Worm (Caenorhabditis elegans) whole organism, young adult: ENCODE data around the gene rig-6.

Source experiments
- B0035.1 ChIP-seq: sonication (generic microtip); optimal IDR thresholded peaks from 2 replicates; lab custom pipeline; 2016; ENCODE audit warnings: missing genetic modification characterization, mild to moderate bottlenecking, missing compliant biosample characterization, missing genotype, missing genetic modification reagents
- B0261.1 ChIP-seq: sonication (generic microtip); optimal IDR thresholded peaks from 2 replicates; lab custom pipeline; 2016; ENCODE audit warnings: mild to moderate bottlenecking, missing genetic modification characterization, moderate library complexity, missing compliant biosample characterization
- C17E4.6 ChIP-seq: fragments of 200-800 bp; sonication (Bioruptor generic); IDR thresholded peaks from 2 replicates; pipeline ENCODE4 v1.3.6; 2022; ENCODE audit warnings: missing genetic modification reagents, missing genetic modification characterization, missing compliant biosample characterization
- F10E7.11 ChIP-seq: sonication (generic microtip); optimal IDR thresholded peaks from 2 replicates; lab custom pipeline; 2017; ENCODE audit warnings: mild to moderate bottlenecking, missing genetic modification characterization, moderate library complexity, missing compliant biosample characterization
- F22D6.2 ChIP-seq: sonication (generic microtip); optimal IDR thresholded peaks from 2 replicates; lab custom pipeline; 2016; ENCODE audit warnings: mild to moderate bottlenecking, missing genetic modification characterization, missing compliant biosample characterization
- F23B12.7 ChIP-seq: sonication (generic microtip); optimal IDR thresholded peaks from 2 replicates; lab custom pipeline; 2017; ENCODE audit warnings: missing genetic modification characterization, mild to moderate bottlenecking, missing compliant biosample characterization, antibody characterized with exemption, moderate library complexity; ENCODE audit not compliant: insufficient read depth
- F33H1.4 ChIP-seq: fragments of 200-800 bp; sonication (Bioruptor generic); IDR thresholded peaks from 2 replicates; pipeline ENCODE4 v1.3.6; 2022; ENCODE audit warnings: missing genetic modification reagents, missing genetic modification characterization, missing compliant biosample characterization
- F37B4.10 ChIP-seq: fragments of 200-800 bp; sonication (Bioruptor generic); IDR thresholded peaks from 2 replicates; pipeline ENCODE4 v1.3.6; 2022; ENCODE audit warnings: missing genetic modification characterization, missing compliant biosample characterization
- F39B2.1 ChIP-seq: fragments of 200-800 bp; sonication (Bioruptor generic); IDR thresholded peaks from 2 replicates; pipeline ENCODE4 v1.3.6; 2022; ENCODE audit warnings: missing genetic modification reagents, missing genetic modification characterization, missing compliant biosample characterization
- F49E8.2 ChIP-seq: sonication (generic microtip); optimal IDR thresholded peaks from 3 replicates; lab custom pipeline; 2017; ENCODE audit warnings: missing genetic modification characterization, mild to moderate bottlenecking, missing compliant biosample characterization, antibody characterized with exemption, moderate library complexity; ENCODE audit not compliant: insufficient read depth
- F55B11.4 ChIP-seq: sonication (generic microtip); optimal IDR thresholded peaks from 2 replicates; lab custom pipeline; 2016; ENCODE audit warnings: missing compliant biosample characterization, missing genetic modification characterization, borderline replicate concordance; ENCODE audit not compliant: insufficient read depth
- F57A8.1 ChIP-seq: fragments of 200-800 bp; sonication (Bioruptor generic); optimal IDR thresholded peaks from 2 replicates; lab custom pipeline; 2018; ENCODE audit warnings: mild to moderate bottlenecking, missing genetic modification characterization, moderate library complexity, missing compliant biosample characterization
- F57C9.4 ChIP-seq: sonication (generic microtip); optimal IDR thresholded peaks from 2 replicates; lab custom pipeline; 2017; ENCODE audit warnings: mild to moderate bottlenecking, missing genetic modification characterization, missing compliant biosample characterization
- K11D2.4 ChIP-seq: fragments of 200-800 bp; sonication (Bioruptor generic); IDR thresholded peaks from 2 replicates; pipeline ENCODE4 v1.3.6; 2022; ENCODE audit warnings: missing genetic modification reagents, missing genetic modification characterization, missing compliant biosample characterization
- T07F8.4 ChIP-seq: sonication (generic microtip); optimal IDR thresholded peaks from 2 replicates; lab custom pipeline; 2016; ENCODE audit warnings: mild to moderate bottlenecking, missing genetic modification characterization, moderate library complexity, missing compliant biosample characterization
- Y95B8A.8 ChIP-seq: fragments of 200-800 bp; sonication (Bioruptor generic); IDR thresholded peaks from 2 replicates; pipeline ENCODE4 v1.3.6; 2022; ENCODE audit warnings: missing genetic modification reagents, missing genetic modification characterization, missing compliant biosample characterization
- akir-1 ChIP-seq: fragments of 200-800 bp; sonication (Bioruptor generic); optimal IDR thresholded peaks from 2 replicates; lab custom pipeline; 2018; ENCODE audit warnings: mild to moderate bottlenecking, missing genetic modification characterization, moderate library complexity, missing compliant biosample characterization
- ama-1 ChIP-seq, 3 experiments: fragments of 150-350 bp in 1 of 3; sonication (generic microtip) in 2 of 3; optimal IDR thresholded peaks; 2 replicates each; lab custom pipeline; 2014 to 2018; ENCODE audit warnings: missing biosample characterization in 2 of 3, missing genetic modification characterization in 2 of 3, missing genetic modification reagents in 2 of 3
- attf-3 ChIP-seq: fragments of 200-800 bp; sonication (Bioruptor generic); conservative IDR thresholded peaks from 2 replicates; pipeline ENCODE4 v1.3.6; 2022; ENCODE audit warnings: missing genetic modification reagents, missing genetic modification characterization, missing compliant biosample characterization
- cebp-1 ChIP-seq, 2 experiments: fragments of 200-800 bp in 1 of 2; sonication (Bioruptor generic) in 1 of 2; sonication (generic microtip) in 1 of 2; IDR thresholded peaks in 1 of 2; optimal IDR thresholded peaks in 1 of 2; 2 replicates each; pipeline versions ENCODE4 v1.3.6 to Lab custom; 2017 to 2022; ENCODE audit warnings: missing compliant biosample characterization in 2 of 2, missing genetic modification characterization in 2 of 2, mild to moderate bottlenecking in 1 of 2, missing genetic modification reagents in 1 of 2, moderate library complexity in 1 of 2
- cebp-2 ChIP-seq: fragments of 200-800 bp; sonication (Bioruptor generic); IDR thresholded peaks from 2 replicates; pipeline ENCODE4 v1.3.6; 2022; ENCODE audit warnings: missing genetic modification characterization, missing compliant biosample characterization
- ceh-100 ChIP-seq: fragments of 200-800 bp; sonication (Bioruptor generic); IDR thresholded peaks from 2 replicates; pipeline ENCODE4 v1.3.6; 2022; ENCODE audit warnings: missing genetic modification reagents, missing genetic modification characterization, missing compliant biosample characterization
- ceh-79 ChIP-seq: sonication (generic microtip); optimal IDR thresholded peaks from 2 replicates; lab custom pipeline; 2017; ENCODE audit warnings: mild to moderate bottlenecking, missing genetic modification characterization, missing compliant biosample characterization
- die-1 ChIP-seq: sonication (generic microtip); optimal IDR thresholded peaks from 2 replicates; lab custom pipeline; 2016; ENCODE audit warnings: missing genotype, mild to moderate bottlenecking, missing genetic modification characterization, missing compliant biosample characterization
- efl-1 ChIP-seq: fragments of 150-350 bp; optimal IDR thresholded peaks from 2 replicates; lab custom pipeline; 2014; ENCODE audit warnings: missing biosample characterization, missing genetic modification reagents, missing genetic modification characterization
- fkh-3 ChIP-seq: sonication (generic microtip); optimal IDR thresholded peaks from 2 replicates; lab custom pipeline; 2016; ENCODE audit warnings: mild to moderate bottlenecking, missing genetic modification characterization, missing compliant biosample characterization
- gei-17 ChIP-seq: fragments of 200-800 bp; sonication (Bioruptor generic); optimal IDR thresholded peaks from 2 replicates; lab custom pipeline; 2018; ENCODE audit warnings: mild to moderate bottlenecking, missing genetic modification characterization, missing compliant biosample characterization
- him-1 ChIP-seq: sonication (generic microtip); optimal IDR thresholded peaks from 2 replicates; lab custom pipeline; 2016; ENCODE audit warnings: missing genotype, missing genetic modification reagents, missing genetic modification characterization, missing compliant biosample characterization
- hlh-26 ChIP-seq: fragments of 200-800 bp; sonication (Bioruptor generic); conservative IDR thresholded peaks from 2 replicates; pipeline ENCODE4 v1.3.6; 2022; ENCODE audit warnings: missing genetic modification reagents, missing genetic modification characterization, missing compliant biosample characterization
- hmg-1.2 ChIP-seq: fragments of 200-800 bp; sonication (Bioruptor generic); IDR thresholded peaks from 2 replicates; pipeline ENCODE4 v1.3.6; 2022; ENCODE audit warnings: missing genetic modification reagents, missing genetic modification characterization, missing compliant biosample characterization
- lag-1 ChIP-seq: fragments of 200-800 bp; sonication (Bioruptor generic); IDR thresholded peaks from 2 replicates; pipeline ENCODE4 v1.3.6; 2022; ENCODE audit warnings: missing genetic modification reagents, missing genetic modification characterization, missing compliant biosample characterization
- lsl-1 ChIP-seq: fragments of 200-800 bp; sonication (Bioruptor generic); optimal IDR thresholded peaks from 2 replicates; lab custom pipeline; 2018; ENCODE audit warnings: mild to moderate bottlenecking, missing genetic modification characterization, moderate library complexity, missing compliant biosample characterization
- lsy-27 ChIP-seq: sonication (generic microtip); optimal IDR thresholded peaks from 2 replicates; lab custom pipeline; 2017; ENCODE audit warnings: missing genetic modification characterization, mild to moderate bottlenecking, missing compliant biosample characterization, antibody characterized with exemption, missing genotype, borderline replicate concordance; ENCODE audit not compliant: insufficient read depth
- madf-10 ChIP-seq: sonication (generic microtip); optimal IDR thresholded peaks from 2 replicates; lab custom pipeline; 2016; ENCODE audit warnings: mild to moderate bottlenecking, missing genetic modification characterization, missing compliant biosample characterization
- madf-3 ChIP-seq: fragments of 200-800 bp; sonication (Bioruptor generic); IDR thresholded peaks from 2 replicates; pipeline ENCODE4 v1.3.6; 2022; ENCODE audit warnings: missing genetic modification reagents, missing genetic modification characterization, missing compliant biosample characterization
- madf-6 ChIP-seq: fragments of 200-800 bp; sonication (Bioruptor generic); IDR thresholded peaks from 2 replicates; pipeline ENCODE4 v1.3.6; 2022; ENCODE audit warnings: missing genetic modification reagents, missing genetic modification characterization, missing compliant biosample characterization
- mxl-1 ChIP-seq: sonication (generic microtip); optimal IDR thresholded peaks from 2 replicates; lab custom pipeline; 2016; ENCODE audit warnings: missing genetic modification characterization, missing compliant biosample characterization
- rcor-1 ChIP-seq: fragments of 200-800 bp; sonication (Bioruptor generic); IDR thresholded peaks from 2 replicates; pipeline ENCODE4 v1.3.6; 2022; ENCODE audit warnings: missing genetic modification reagents, missing genetic modification characterization, missing compliant biosample characterization
- repo-1 ChIP-seq: sonication (generic microtip); optimal IDR thresholded peaks from 2 replicates; lab custom pipeline; 2017; ENCODE audit warnings: mild to moderate bottlenecking, missing genetic modification characterization, missing compliant biosample characterization
- rpc-1 ChIP-seq, 2 experiments: fragments of 150-350 bp in 1 of 2; sonication (generic microtip) in 1 of 2; optimal IDR thresholded peaks; 2 replicates each; lab custom pipeline; 2014 to 2018; ENCODE audit warnings: missing biosample characterization in 1 of 2, missing genetic modification characterization in 1 of 2, missing genetic modification reagents in 1 of 2, missing genotype in 1 of 2
- sdz-38 ChIP-seq: sonication (generic microtip); optimal IDR thresholded peaks from 2 replicates; lab custom pipeline; 2016; ENCODE audit warnings: missing genotype, missing genetic modification characterization, missing compliant biosample characterization
- snpc-4 ChIP-seq, 5 experiments: fragments of 150-350 bp in 1 of 5; sonication (generic microtip) in 4 of 5; optimal IDR thresholded peaks; 2 replicates each; lab custom pipeline; 2014 to 2018; ENCODE audit warnings: missing genetic modification characterization in 5 of 5, missing biosample characterization in 3 of 5, antibody characterized with exemption in 2 of 5, mild to moderate bottlenecking in 2 of 5, missing compliant biosample characterization in 2 of 5, missing genotype in 2 of 5, moderate library complexity in 2 of 5, missing genetic modification reagents in 1 of 5
- somi-1 ChIP-seq: fragments of 200-800 bp; sonication (Bioruptor generic); optimal IDR thresholded peaks from 2 replicates; lab custom pipeline; 2018; ENCODE audit warnings: mild to moderate bottlenecking, missing genetic modification characterization, missing compliant biosample characterization
- ztf-25 ChIP-seq: fragments of 200-800 bp; sonication (Bioruptor generic); IDR thresholded peaks from 2 replicates; pipeline ENCODE4 v1.3.6; 2022; ENCODE audit warnings: missing genetic modification reagents, missing genetic modification characterization, missing compliant biosample characterization
- ztf-26 ChIP-seq: sonication (generic microtip); optimal IDR thresholded peaks from 2 replicates; lab custom pipeline; 2017; ENCODE audit warnings: missing genetic modification characterization, missing compliant biosample characterization
- ztf-3 ChIP-seq: fragments of 200-800 bp; sonication (Bioruptor generic); optimal IDR thresholded peaks from 2 replicates; lab custom pipeline; 2018; ENCODE audit warnings: mild to moderate bottlenecking, missing genetic modification characterization, missing compliant biosample characterization

The rig-6 gene

ce11 chrII:4857873-4858364 lies 46.0 kb upstream of the rig-6 start, which contains the start of gene F11G11.5 (continued):
- TF ChIP-seq ztf-25 (GFP tag; lab: Robert Waterston, UW) (no peak), F57A8.1 (GFP tag; lab: Kevin White, UChicago) (no peak), cebp-1 (GFP tag; IDR thresholded peaks at IDR 0.05; lab: Robert Waterston, UW) (no peak), cebp-1 (tag; optimal IDR thresholded peaks at IDR 0.05; lab: Kevin White, UChicago) (peak; percentile 24), K11D2.4 (GFP tag; lab: Robert Waterston, UW) (no peak), him-1 (tag; lab: Kevin White, UChicago) (no peak), F49E8.2 (tag; lab: Kevin White, UChicago) (no peak), gei-17 (GFP tag; lab: Kevin White, UChicago) (no peak), F22D6.2 (no peak), F23B12.7 (tag; lab: Kevin White, UChicago) (no peak), F33H1.4 (GFP tag; lab: Robert Waterston, UW) (no peak), F10E7.11 (tag; lab: Kevin White, UChicago) (no peak), somi-1 (GFP tag; lab: Kevin White, UChicago) (no peak), B0035.1 (tag; lab: Kevin White, UChicago) (no peak), efl-1 (GFP tag; lab: Kevin White, UChicago) (no peak), lsl-1 (GFP tag; lab: Kevin White, UChicago) (no peak), fkh-3 (peak; percentile 40), cebp-2 (GFP tag; lab: Robert Waterston, UW) (0 out of 2 replicates have a peak, but pooled peaks have one; percentile 47), hlh-26 (no peak), madf-3 (GFP tag; lab: Robert Waterston, UW) (0 out of 2 replicates have a peak, but pooled peaks have one; percentile 3), ceh-79 (tag; lab: Kevin White, UChicago) (no peak), T07F8.4 (tag; lab: Kevin White, UChicago) (no peak), F39B2.1 (GFP tag; lab: Robert Waterston, UW) (no peak), ztf-26 (tag; lab: Kevin White, UChicago) (no peak), mxl-1 (no peak), rcor-1 (no peak), lsy-27 (tag; lab: Kevin White, UChicago) (no peak), hmg-1.2 (GFP tag; lab: Robert Waterston, UW) (0 out of 2 replicates have a peak, but pooled peaks have one; percentile 13), sdz-38 (tag; lab: Kevin White, UChicago) (no peak), rpc-1 (optimal IDR thresholded peaks at IDR 0.05; lab: Kevin White, UChicago) (no peak), rpc-1 (tag; optimal IDR thresholded peaks at IDR 0.05; lab: Kevin White, UChicago) (no peak), attf-3 (GFP tag; lab: Robert Waterston, UW) (no peak), F57C9.4 (no peak), repo-1 (tag; lab: Kevin White, UChicago) (peak; percentile 32), ztf-3 (GFP tag; lab: Kevin White, UChicago) (no peak), Y95B8A.8 (GFP tag; lab: Robert Waterston, UW) (no peak), ceh-100 (GFP tag; lab: Robert Waterston, UW) (no peak), madf-6 (GFP tag; lab: Robert Waterston, UW) (0 out of 2 replicates have a peak, but pooled peaks have one; percentile 22), madf-10 (no peak), B0261.1 (tag; lab: Kevin White, UChicago) (no peak), akir-1 (GFP tag; lab: Kevin White, UChicago) (no peak), C17E4.6 (GFP tag; lab: Robert Waterston, UW) (no peak), lag-1 (GFP tag; lab: Robert Waterston, UW) (no peak), ama-1 (optimal IDR thresholded peaks at IDR 0.05; lab: Kevin White, UChicago) (peak; percentile 7), ama-1 (GFP tag; optimal IDR thresholded peaks at IDR 0.05; lab: Kevin White, UChicago) (no peak), F55B11.4 (tag; lab: Kevin White, UChicago) (no peak), die-1 (tag; lab: Kevin White, UChicago) (no peak), snpc-4 (GFP tag; optimal IDR thresholded peaks at IDR 0.05; lab: Kevin White, UChicago) (no peak), snpc-4 (tag; optimal IDR thresholded peaks at IDR 0.05; lab: Kevin White, UChicago) (no peak), F37B4.10 (no peak)
